Worm (Caenorhabditis elegans): ENCODE data around the gene dct-19.

Gene dct-19

DNA sequence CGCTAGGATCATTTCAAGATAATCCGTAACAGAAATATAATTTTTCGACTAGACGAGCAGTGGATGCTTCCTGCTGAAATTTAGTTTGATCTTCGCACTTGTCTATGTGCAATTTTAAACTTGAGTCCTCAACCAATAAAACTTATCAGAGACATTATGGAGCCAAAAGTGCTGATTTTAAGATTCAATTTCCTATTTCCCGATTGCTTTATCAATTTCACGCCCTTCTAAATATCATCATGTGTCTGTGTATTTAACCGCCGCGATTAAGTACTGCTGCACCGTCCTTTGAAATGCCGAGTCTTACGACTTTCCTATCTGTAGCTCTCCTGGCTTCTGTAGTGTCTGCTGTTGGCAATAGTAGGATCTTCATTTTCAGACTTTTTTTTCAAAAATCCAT, 21.7 kb upstream of the dct-19 start, which contains the start of gene C32H11.4:
Gene C32H11.4, plus strand, starts transcription at position 238 of the 400 bp plus-strand sequence.
- TF ChIP-seq ztf-29 (GFP tag; IDR thresholded peaks at IDR 0.05) (no peak), med-1 (GFP tag; optimal IDR thresholded peaks at IDR 0.05; ENCODE audit: insufficient read depth) (no peak)

DNA sequence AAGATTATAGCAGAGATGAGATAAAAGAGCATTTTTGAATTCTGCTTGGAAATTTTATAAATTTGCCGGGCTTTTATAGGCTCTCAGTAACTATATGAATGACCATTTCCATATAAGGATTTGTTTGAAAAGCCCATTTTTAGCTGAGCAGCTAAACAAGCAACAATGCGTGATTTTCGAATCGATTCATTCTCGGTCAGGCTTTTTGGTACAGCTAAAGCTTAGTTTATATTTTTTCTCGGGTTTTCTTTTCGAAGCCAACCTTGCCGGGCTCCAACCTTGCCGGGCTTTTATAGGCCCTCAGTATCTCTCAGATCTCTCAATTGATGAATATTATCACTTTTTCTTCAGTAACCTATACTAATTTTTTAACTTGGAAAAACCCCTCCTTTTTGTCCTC, 18.4 kb upstream of the dct-19 start, which contains the start of gene srlf-4:
Gene srlf-4, minus strand, starts transcription at position 101 of the 400 bp plus-strand sequence.
- TF ChIP-seq T22C8.4 (GFP tag; IDR thresholded peaks at IDR 0.05) (no peak), ref-1 (GFP tag; conservative IDR thresholded peaks at IDR 0.05) (no peak), ztf-29 (GFP tag; IDR thresholded peaks at IDR 0.05) (no peak), cog-1 (tag; optimal IDR thresholded peaks at IDR 0.05) (no peak), flt-1 (GFP tag; IDR thresholded peaks at IDR 0.05) (no peak), klf-2 (GFP tag; conservative IDR thresholded peaks at IDR 0.05) (no peak), ztf-23 (GFP tag; IDR thresholded peaks at IDR 0.05) (no peak), tab-1 (GFP tag; IDR thresholded peaks at IDR 0.05) (no peak), med-1 (GFP tag; optimal IDR thresholded peaks at IDR 0.05; ENCODE audit: insufficient read depth) (no peak)

DNA sequence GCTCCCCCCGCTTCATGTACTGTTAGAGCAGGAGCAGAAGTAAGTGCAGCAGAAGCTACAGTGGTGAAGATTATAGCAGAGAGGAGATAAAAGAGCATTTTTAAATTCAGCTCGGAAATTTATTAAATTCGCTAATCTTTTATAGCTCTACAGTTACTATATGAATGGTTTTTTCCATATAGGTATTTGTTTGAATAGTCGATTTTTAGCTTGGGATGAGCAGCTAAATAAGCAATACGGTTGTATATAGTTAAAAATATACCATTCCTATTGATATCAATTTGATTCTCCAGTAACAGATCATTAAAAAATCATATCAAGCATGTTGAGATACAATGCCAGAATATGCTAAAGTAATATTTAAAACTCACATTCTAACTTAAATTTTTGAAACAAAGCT, 16.1 kb upstream of the dct-19 start, which contains the start of gene srlf-5:
Gene srlf-5, minus strand, starts transcription at position 101 of the 400 bp plus-strand sequence.
- TF ChIP-seq ztf-23 (GFP tag; IDR thresholded peaks at IDR 0.05) (no peak), klf-2 (GFP tag; conservative IDR thresholded peaks at IDR 0.05) (no peak)

DNA sequence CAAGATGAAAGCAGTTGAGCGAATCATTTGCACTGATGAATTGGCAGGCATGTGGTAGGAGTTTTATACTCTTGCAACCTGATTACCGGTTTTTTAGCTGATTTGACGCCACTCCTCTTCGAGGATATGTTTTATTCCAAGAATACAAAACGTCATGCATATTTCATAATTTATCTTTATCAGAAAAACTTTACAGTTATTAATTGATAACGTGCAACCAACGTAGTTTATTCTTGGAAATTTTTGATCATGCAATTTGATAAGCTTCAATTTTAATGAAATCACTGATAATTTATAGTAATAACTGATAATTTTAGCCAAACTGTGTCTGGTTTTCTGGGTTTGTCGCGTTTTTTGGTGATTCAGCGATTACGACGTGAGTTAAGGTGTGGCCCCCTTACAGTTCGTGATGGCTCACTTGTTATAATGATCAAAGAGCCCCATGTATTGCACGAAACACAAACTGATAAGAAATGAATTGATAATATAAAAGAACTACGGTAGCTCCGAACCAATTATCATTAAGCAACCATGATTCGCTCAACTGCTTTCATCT, 6.4 kb upstream of the dct-19 start, which contains the start of the genes cld-1 and dod-21:
Gene cld-1, minus strand, starts transcription at position 51 of the 556 bp plus-strand sequence.
Gene dod-21, plus strand, starts transcription at position 518 of the 556 bp plus-strand sequence.
- TF ChIP-seq T22C8.4 (GFP tag; IDR thresholded peaks at IDR 0.05) (no peak), ztf-29 (GFP tag; IDR thresholded peaks at IDR 0.05) (no peak), tab-1 (GFP tag; IDR thresholded peaks at IDR 0.05) (no peak), cog-1 (tag; optimal IDR thresholded peaks at IDR 0.05) (no peak), klf-2 (GFP tag; conservative IDR thresholded peaks at IDR 0.05) (no peak), med-1 (GFP tag; optimal IDR thresholded peaks at IDR 0.05; ENCODE audit: insufficient read depth) (no peak), ztf-23 (GFP tag; IDR thresholded peaks at IDR 0.05) (no peak), ref-1 (GFP tag; conservative IDR thresholded peaks at IDR 0.05) (no peak), flt-1 (GFP tag; IDR thresholded peaks at IDR 0.05) (no peak)

DNA sequence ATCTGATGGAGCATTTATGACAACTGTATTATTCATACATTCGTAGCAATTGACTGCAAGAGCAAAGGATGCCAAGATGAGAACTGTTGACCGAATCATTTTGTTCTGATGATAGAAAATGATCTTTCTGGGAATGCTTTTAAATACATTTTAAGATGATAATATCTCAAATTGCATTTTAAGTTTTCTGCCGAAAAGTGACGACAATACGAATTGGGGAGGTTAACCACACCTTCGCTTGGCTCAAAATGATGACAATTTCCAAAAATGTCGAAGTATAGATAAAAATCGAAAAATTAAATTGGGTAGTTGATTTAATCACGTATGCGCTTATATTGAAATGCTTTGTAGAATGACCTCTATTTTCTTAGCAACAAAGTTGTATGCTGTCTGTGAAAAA, 1.5 kb upstream of the dct-19 start, which contains the start of gene dod-24:
Gene dod-24, minus strand, starts transcription at position 101 of the 400 bp plus-strand sequence.
- TF ChIP-seq tab-1 (GFP tag; IDR thresholded peaks at IDR 0.05), result no peak

DNA sequence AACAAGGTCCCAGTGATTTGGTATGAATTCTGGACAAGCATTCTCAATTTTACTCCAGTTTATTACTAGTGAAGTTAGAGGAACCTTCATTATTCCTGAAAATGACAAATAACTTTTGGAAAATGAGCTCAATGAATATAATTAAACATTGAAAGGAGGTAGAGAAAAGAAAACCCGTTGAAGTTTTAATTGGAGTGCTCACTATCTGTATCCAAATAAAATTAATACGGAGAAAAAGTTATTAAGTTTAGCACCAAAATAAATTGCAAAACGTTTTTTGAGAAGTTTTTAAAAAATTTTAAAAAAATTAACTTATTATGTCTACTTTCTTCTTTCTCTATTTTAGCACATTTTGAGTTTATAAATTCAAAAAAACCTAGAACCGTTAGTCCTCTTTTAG, 3.8 kb downstream of the dct-19 start, which contains the start of gene F55G11.1:
Gene F55G11.1, minus strand, starts transcription at position 101 of the 400 bp plus-strand sequence.
- TF ChIP-seq ztf-23 (GFP tag; IDR thresholded peaks at IDR 0.05), result no peak
- no peak for TF ChIP-seq cog-1 (tag; optimal IDR thresholded peaks at IDR 0.05)
- no peak for TF ChIP-seq tab-1 (GFP tag; IDR thresholded peaks at IDR 0.05)
- TF ChIP-seq ztf-29 (GFP tag; IDR thresholded peaks at IDR 0.05), result no peak
- TF ChIP-seq med-1 (GFP tag; optimal IDR thresholded peaks at IDR 0.05; ENCODE audit: insufficient read depth), result no peak
- TF ChIP-seq ref-1 (GFP tag; conservative IDR thresholded peaks at IDR 0.05), result no peak
- no peak for TF ChIP-seq klf-2 (GFP tag; conservative IDR thresholded peaks at IDR 0.05)
- TF ChIP-seq T22C8.4 (GFP tag; IDR thresholded peaks at IDR 0.05), result no peak

DNA sequence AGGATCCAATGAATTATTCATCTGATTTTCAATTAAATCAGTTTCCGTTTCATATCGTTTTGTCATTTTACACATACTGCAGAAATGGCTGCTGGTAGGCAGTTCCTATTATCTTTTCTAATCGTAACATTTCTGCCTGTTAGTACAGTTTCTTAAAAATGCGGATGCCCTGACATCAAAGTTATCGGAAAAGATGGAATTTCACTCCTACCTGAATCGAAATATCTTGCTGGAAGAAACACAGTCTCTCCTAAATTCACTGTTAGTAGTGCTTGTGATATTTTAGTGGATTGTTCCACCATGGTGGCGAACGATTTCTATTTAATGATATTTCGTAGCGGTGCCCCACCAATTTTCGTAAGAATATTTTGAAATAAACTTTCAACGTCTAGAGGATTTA, 5.7 kb downstream of the dct-19 start, which contains the start of gene F55G11.10:
Gene F55G11.10, plus strand, starts transcription at position 301 of the 400 bp plus-strand sequence.
- TF ChIP-seq ztf-23 (GFP tag; IDR thresholded peaks at IDR 0.05), result no peak
- TF ChIP-seq T22C8.4 (GFP tag; IDR thresholded peaks at IDR 0.05), result no peak
- TF ChIP-seq med-1 (GFP tag; optimal IDR thresholded peaks at IDR 0.05; ENCODE audit: insufficient read depth), result no peak
- no peak for TF ChIP-seq ztf-29 (GFP tag; IDR thresholded peaks at IDR 0.05)
- no peak for TF ChIP-seq cog-1 (tag; optimal IDR thresholded peaks at IDR 0.05)
- TF ChIP-seq ref-1 (GFP tag; conservative IDR thresholded peaks at IDR 0.05), result no peak
- no peak for TF ChIP-seq tab-1 (GFP tag; IDR thresholded peaks at IDR 0.05)

DNA sequence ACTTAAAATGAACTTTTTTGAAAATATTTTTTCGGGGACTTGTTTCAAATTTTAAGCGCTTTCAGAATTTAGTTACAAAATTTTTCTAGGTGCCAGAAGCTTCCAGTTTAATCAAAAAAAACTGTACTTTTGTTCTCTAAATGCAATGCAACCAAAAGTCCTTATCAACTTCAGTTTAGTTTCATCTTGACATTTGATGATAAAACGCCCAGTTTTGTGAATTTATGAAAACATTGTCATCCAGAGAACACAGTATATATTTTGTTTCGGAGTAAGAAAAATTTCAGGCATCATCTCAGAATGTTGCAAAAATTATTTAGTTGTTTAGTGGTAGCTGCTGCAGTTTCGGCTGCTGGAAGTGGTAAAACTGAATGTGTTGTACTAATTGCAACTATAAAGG, 15.0 kb downstream of the dct-19 start, which contains the start of gene F55G11.6:
Gene F55G11.6, plus strand, starts transcription at position 301 of the 400 bp plus-strand sequence.
- TF ChIP-seq klf-2 (GFP tag; conservative IDR thresholded peaks at IDR 0.05), result no peak
- no peak for TF ChIP-seq ztf-23 (GFP tag; IDR thresholded peaks at IDR 0.05)
- no peak for TF ChIP-seq ref-1 (GFP tag; conservative IDR thresholded peaks at IDR 0.05)
- TF ChIP-seq tab-1 (GFP tag; IDR thresholded peaks at IDR 0.05), result no peak
- TF ChIP-seq ztf-29 (GFP tag; IDR thresholded peaks at IDR 0.05), result no peak
- TF ChIP-seq cog-1 (tag; optimal IDR thresholded peaks at IDR 0.05), result no peak
- no peak for TF ChIP-seq T22C8.4 (GFP tag; IDR thresholded peaks at IDR 0.05)
- TF ChIP-seq flt-1 (GFP tag; IDR thresholded peaks at IDR 0.05), result no peak
- TF ChIP-seq med-1 (GFP tag; optimal IDR thresholded peaks at IDR 0.05; ENCODE audit: insufficient read depth), result no peak

DNA sequence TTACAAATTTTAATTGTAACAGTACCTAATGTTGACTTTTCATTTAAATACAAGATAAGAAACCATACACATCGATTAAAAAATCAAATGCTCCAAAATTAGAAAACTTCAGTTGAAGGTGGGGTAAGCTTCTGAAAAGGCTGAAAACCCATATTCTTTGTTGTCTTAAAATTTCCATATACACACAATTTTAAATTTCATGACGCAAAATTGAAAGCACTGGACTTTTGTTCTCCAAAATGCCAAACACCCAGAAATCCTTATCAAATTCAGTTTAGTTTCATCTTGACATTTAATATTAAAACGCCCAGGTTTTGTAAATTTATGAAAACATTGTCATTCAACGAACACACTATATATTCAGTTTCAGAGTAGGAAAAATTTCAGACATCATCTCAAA, 17.4 kb downstream of the dct-19 start, which contains the start of gene F55G11.7:
Gene F55G11.7, plus strand, starts transcription at position 301 of the 400 bp plus-strand sequence.
- TF ChIP-seq flt-1 (GFP tag; IDR thresholded peaks at IDR 0.05) (no peak), klf-2 (GFP tag; conservative IDR thresholded peaks at IDR 0.05) (no peak), ref-1 (GFP tag; conservative IDR thresholded peaks at IDR 0.05) (no peak), cog-1 (tag; optimal IDR thresholded peaks at IDR 0.05) (no peak), med-1 (GFP tag; optimal IDR thresholded peaks at IDR 0.05; ENCODE audit: insufficient read depth) (no peak), ztf-23 (GFP tag; IDR thresholded peaks at IDR 0.05) (no peak), T22C8.4 (GFP tag; IDR thresholded peaks at IDR 0.05) (no peak), ztf-29 (GFP tag; IDR thresholded peaks at IDR 0.05) (no peak)

DNA sequence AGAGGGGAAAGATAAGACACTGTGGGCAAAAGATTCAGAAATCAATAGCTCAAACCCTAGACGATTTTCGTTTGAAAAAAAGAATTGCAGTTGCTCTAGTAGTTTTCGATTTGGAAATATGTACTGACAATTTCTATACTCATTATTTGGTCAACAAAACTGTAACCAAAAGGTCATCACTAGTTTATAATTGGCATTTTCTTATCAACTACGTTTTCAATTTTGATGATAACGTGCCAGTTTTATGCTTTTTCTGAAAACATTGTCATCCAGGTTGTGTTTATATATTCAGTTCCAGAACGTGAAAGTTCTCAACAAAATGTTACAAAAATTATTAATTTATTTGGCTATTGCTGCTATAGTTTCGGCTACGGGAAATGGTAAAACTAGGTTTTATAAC, 19.8 kb downstream of the dct-19 start, which contains the start of gene F55G11.8:
Gene F55G11.8, plus strand, starts transcription at position 245 of the 400 bp plus-strand sequence.
- TF ChIP-seq klf-2 (GFP tag; conservative IDR thresholded peaks at IDR 0.05), result no peak

All from whole organism, midembryonic.